Fruit fly (Drosophila melanogaster): ENCODE results near the gene Hsp23.

Gene Hsp23

dm6 chr3L:9356138-9356753, 25.4 kb upstream of the Hsp23 start:
- TF ChIP-seq EcR (GFP tag; optimal IDR thresholded peaks at IDR 0.05) = no peak
- no peak for TF ChIP-seq Dll (optimal IDR thresholded peaks at IDR 0.05)
- TF ChIP-seq usp (GFP tag; optimal IDR thresholded peaks at IDR 0.05) = no peak
- no peak for TF ChIP-seq pan (optimal IDR thresholded peaks at IDR 0.05)
- no peak for TF ChIP-seq CG8478 (optimal IDR thresholded peaks at IDR 0.05)

dm6 chr3L:9357830-9358712, 23.6 kb upstream of the Hsp23 start:
- no peak for TF ChIP-seq Dll (optimal IDR thresholded peaks at IDR 0.05)
- TF ChIP-seq usp (GFP tag; optimal IDR thresholded peaks at IDR 0.05) = no peak
- TF ChIP-seq pan (optimal IDR thresholded peaks at IDR 0.05) = no peak
- no peak for TF ChIP-seq EcR (GFP tag; optimal IDR thresholded peaks at IDR 0.05)
- TF ChIP-seq CG8478 (optimal IDR thresholded peaks at IDR 0.05) = no peak
- TF ChIP-seq psq (optimal IDR thresholded peaks at IDR 0.05) = no peak

- TF ChIP-seq CG8478 (optimal IDR thresholded peaks at IDR 0.05) (no peak), EcR (GFP tag; optimal IDR thresholded peaks at IDR 0.05) (no peak), psq (optimal IDR thresholded peaks at IDR 0.05) (no peak), pan (optimal IDR thresholded peaks at IDR 0.05) (no peak), usp (GFP tag; optimal IDR thresholded peaks at IDR 0.05) (no peak), Dll (optimal IDR thresholded peaks at IDR 0.05) (no peak)
These were observed 23.0 kb upstream of the Hsp23 start, which contains the start of the genes UGP and Svip for dm6 chr3L:9358713-9359040. Gene UGP, minus strand, starts transcription at chr3L:9358935. Gene Svip, plus strand, starts transcription at chr3L:9358999.

DNA sequence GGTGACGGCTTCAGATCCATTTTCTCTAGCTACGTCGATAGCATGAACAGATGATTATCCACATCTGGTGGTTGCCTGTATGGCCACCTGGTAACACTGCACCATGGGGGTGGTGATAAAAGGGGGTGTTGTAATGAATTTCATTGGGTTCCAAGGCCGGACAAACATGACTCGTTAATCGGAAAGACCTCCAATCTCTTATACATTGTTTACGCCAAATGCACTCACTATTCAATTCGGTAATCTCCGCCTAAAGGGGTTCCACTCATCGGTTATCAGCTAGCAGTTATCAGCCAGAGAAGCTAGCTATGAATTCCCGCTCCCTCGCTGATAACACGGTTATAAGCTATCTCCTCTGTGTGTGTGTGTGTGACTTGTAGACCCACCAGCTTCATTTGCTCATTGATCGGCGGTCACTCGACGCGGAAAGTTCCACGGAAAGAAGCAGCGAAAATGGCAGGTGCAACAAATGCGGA, 21.4 kb upstream of the Hsp23 start, which contains the start of gene Pdxk:
Gene Pdxk, plus strand, starts transcription at position 100 of the 476 bp plus-strand sequence.
- no peak for TF ChIP-seq CG8478 (optimal IDR thresholded peaks at IDR 0.05)
- TF ChIP-seq usp (GFP tag; optimal IDR thresholded peaks at IDR 0.05) = no peak
- TF ChIP-seq EcR (GFP tag; optimal IDR thresholded peaks at IDR 0.05) = no peak
- TF ChIP-seq pan (optimal IDR thresholded peaks at IDR 0.05) = no peak
- TF ChIP-seq psq (optimal IDR thresholded peaks at IDR 0.05) = no peak
- no peak for TF ChIP-seq Dll (optimal IDR thresholded peaks at IDR 0.05)

DNA sequence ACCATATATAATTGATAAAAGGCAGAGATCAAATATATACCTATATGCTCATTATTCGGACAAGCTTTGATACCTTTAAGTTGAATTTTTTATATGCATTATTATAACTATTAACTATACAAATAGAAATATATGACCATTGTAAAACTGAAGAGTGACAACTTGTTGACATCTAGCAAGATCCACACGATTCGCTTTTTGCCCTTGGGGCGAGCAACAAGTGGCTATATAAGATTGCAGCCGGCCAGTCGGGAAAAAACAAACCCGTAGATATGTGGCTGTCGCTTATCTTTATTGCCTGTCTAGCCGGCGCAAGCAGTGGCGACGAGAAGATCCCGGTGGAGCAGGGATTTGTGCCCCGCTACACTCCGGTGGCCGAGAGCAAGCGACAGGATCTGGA, 19.8 kb upstream of the Hsp23 start, which contains the start of gene CG34456:
Gene CG34456, plus strand, starts transcription at position 215 of the 400 bp plus-strand sequence.
- no peak for TF ChIP-seq CG8478 (optimal IDR thresholded peaks at IDR 0.05)
- TF ChIP-seq usp (GFP tag; optimal IDR thresholded peaks at IDR 0.05) = no peak
- TF ChIP-seq psq (optimal IDR thresholded peaks at IDR 0.05) = no peak
- no peak for TF ChIP-seq Dll (optimal IDR thresholded peaks at IDR 0.05)

dm6 chr3L:9364131-9364530, 17.6 kb upstream of the Hsp23 start, which contains the start of gene mRRF1:
Gene mRRF1, plus strand, starts transcription at chr3L:9364350.
- TF ChIP-seq CG8478 (optimal IDR thresholded peaks at IDR 0.05) (no peak), usp (GFP tag; optimal IDR thresholded peaks at IDR 0.05) (no peak), Dll (optimal IDR thresholded peaks at IDR 0.05) (no peak), psq (optimal IDR thresholded peaks at IDR 0.05) (no peak), pan (optimal IDR thresholded peaks at IDR 0.05) (no peak), EcR (GFP tag; optimal IDR thresholded peaks at IDR 0.05) (no peak)

- peak; percentile 62 for TF ChIP-seq psq (optimal IDR thresholded peaks at IDR 0.05)
- no peak for TF ChIP-seq pan (optimal IDR thresholded peaks at IDR 0.05)
These were observed 14.7 kb upstream of the Hsp23 start, which contains the start of the genes Klp67A and CG4452 for dm6 chr3L:9366850-9367430. Gene Klp67A, minus strand, starts transcription at chr3L:9367046. Gene CG4452, plus strand, starts transcription at chr3L:9367377.

DNA sequence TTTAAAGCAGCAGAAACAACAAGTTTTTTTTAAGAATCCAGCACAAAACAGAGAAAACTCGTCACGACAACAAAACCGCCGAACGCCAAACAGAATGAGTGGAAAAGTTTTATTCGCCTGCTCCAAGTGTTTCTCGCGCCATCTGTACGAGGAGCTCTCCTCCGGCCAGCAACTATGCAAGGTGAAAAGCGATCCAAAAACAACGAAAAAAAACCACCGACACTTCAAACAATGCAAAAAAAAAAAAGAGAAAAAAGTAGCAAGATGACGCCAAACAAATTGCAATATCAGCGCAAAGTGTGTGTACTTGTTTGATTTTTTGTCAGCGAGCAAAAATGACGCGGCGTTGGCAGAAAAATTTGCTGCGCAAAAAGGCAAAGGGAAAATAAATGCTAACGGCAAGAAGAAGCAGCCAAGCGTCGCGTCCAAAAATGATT, 14.2 kb upstream of the Hsp23 start:
- TF ChIP-seq pan (optimal IDR thresholded peaks at IDR 0.05) (no peak), usp (GFP tag; optimal IDR thresholded peaks at IDR 0.05) (no peak), EcR (GFP tag; optimal IDR thresholded peaks at IDR 0.05) (no peak), Dll (optimal IDR thresholded peaks at IDR 0.05) (no peak), psq (optimal IDR thresholded peaks at IDR 0.05) (no peak), CG8478 (optimal IDR thresholded peaks at IDR 0.05) (no peak)

- TF ChIP-seq psq (optimal IDR thresholded peaks at IDR 0.05) = no peak
- no peak for TF ChIP-seq CG8478 (optimal IDR thresholded peaks at IDR 0.05)
- TF ChIP-seq usp (GFP tag; optimal IDR thresholded peaks at IDR 0.05) = no peak
- TF ChIP-seq Dll (optimal IDR thresholded peaks at IDR 0.05) = no peak
- TF ChIP-seq EcR (GFP tag; optimal IDR thresholded peaks at IDR 0.05) = no peak
- TF ChIP-seq pan (optimal IDR thresholded peaks at IDR 0.05) = no peak
These were observed 13.0 kb upstream of the Hsp23 start for dm6 chr3L:9368665-9369064.

DNA sequence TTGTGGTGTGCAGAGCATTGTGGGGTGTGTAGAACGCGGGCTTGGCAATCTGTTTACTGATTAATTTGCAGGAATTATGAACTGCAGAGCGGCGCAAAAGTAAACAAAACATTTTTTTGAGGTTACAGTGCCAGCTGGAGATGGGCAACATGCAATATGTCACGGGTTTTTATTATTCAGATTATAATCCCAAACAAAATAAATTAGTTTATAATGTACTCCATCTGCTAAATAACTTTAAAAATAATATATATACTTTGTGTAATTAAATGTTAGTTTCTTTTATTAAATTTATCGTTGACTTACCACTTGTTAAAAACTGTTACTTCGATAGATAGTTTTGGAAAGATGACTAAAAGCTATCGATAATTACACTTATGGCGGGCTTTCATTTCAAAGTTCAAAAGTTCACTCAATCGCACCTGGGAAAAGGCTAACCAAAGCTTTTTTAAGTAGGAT, 10.7 kb upstream of the Hsp23 start, which contains the start of gene Fdx1:
Gene Fdx1, minus strand, starts transcription at position 332 of the 459 bp plus-strand sequence.
- TF ChIP-seq Dll (optimal IDR thresholded peaks at IDR 0.05) (no peak), CG8478 (optimal IDR thresholded peaks at IDR 0.05) (no peak), usp (GFP tag; optimal IDR thresholded peaks at IDR 0.05) (no peak), EcR (GFP tag; optimal IDR thresholded peaks at IDR 0.05) (no peak), psq (optimal IDR thresholded peaks at IDR 0.05) (no peak), pan (optimal IDR thresholded peaks at IDR 0.05) (no peak)

dm6 chr3L:9372278-9372975, 9.3 kb upstream of the Hsp23 start, which contains the start of the genes Hsp67Bc, CG4456 and Hsp22:
Gene Hsp67Bc, minus strand, starts transcription at chr3L:9372497.
Gene CG4456, plus strand, starts transcription at chr3L:9372722.
Gene Hsp22, plus strand, starts transcription at chr3L:9372931.
- TF ChIP-seq EcR (GFP tag; optimal IDR thresholded peaks at IDR 0.05) = peak in 1 of 2 experiments; percentile 72
- no peak for TF ChIP-seq Dll (optimal IDR thresholded peaks at IDR 0.05)
